Fruit fly (Drosophila melanogaster): ENCODE measurements around the gene MagR.
A peak's percentile ranks its signal among the peaks of the same experiment; 100 is the strongest.

The MagR gene

dm6 chrX:15745905-15746681, 12.0 kb downstream of the MagR start, which contains the start of the genes CG8944 and CCT6 (continued):
- no peak for TF ChIP-seq grn (GFP tag; optimal IDR thresholded peaks at IDR 0.05)
- no peak for TF ChIP-seq CG5180 (GFP tag; optimal IDR thresholded peaks at IDR 0.05)
- TF ChIP-seq ssp (GFP tag; IDR thresholded peaks at IDR 0.05) = peak; percentile 28; the same call in 1 of the 2 replicates
- peak; percentile 44; the same call in 1 of the 2 replicates for TF ChIP-seq bbx (GFP tag; IDR thresholded peaks at IDR 0.05; ENCODE audit: partially characterized antibody)
- TF ChIP-seq Rfx (GFP tag; IDR thresholded peaks at IDR 0.05) = peak; percentile 57
- 0 out of 3 replicates have a peak, but pooled peaks have one; percentile 42 for TF ChIP-seq knrl (GFP tag; IDR thresholded peaks at IDR 0.05; ENCODE audit: partially characterized antibody)
- TF ChIP-seq CG14710 (tag; optimal IDR thresholded peaks at IDR 0.05) = peak; percentile 71
- peak; percentile 5 for TF ChIP-seq bcd (GFP tag; optimal IDR thresholded peaks at IDR 0.05)
- peak; percentile 5 for TF ChIP-seq Ssrp (tag; optimal IDR thresholded peaks at IDR 0.05)
- TF ChIP-seq Sry-β (GFP tag; optimal IDR thresholded peaks at IDR 0.05) = peak; percentile 83
- no peak for TF ChIP-seq stwl (tag; optimal IDR thresholded peaks at IDR 0.05)
- no peak for TF ChIP-seq Sox100B (GFP tag; optimal IDR thresholded peaks at IDR 0.05)
- TF ChIP-seq CG10462 (GFP tag; optimal IDR thresholded peaks at IDR 0.05) = no peak
- no peak for TF ChIP-seq CG11398 (GFP tag; optimal IDR thresholded peaks at IDR 0.05)
- no peak for TF ChIP-seq CG4360 (GFP tag; IDR thresholded peaks at IDR 0.05)
- no peak for TF ChIP-seq CG18599 (GFP tag; optimal IDR thresholded peaks at IDR 0.05)
- 0 out of 2 replicates have a peak, but pooled peaks have one; percentile 12 for TF ChIP-seq sens-2 (GFP tag; IDR thresholded peaks at IDR 0.05)
- peak; percentile 1 for TF ChIP-seq lilli (GFP tag; optimal IDR thresholded peaks at IDR 0.05)
- TF ChIP-seq CG30403 (GFP tag; optimal IDR thresholded peaks at IDR 0.05) = peak; percentile 31
- TF ChIP-seq CG12155 (GFP tag; optimal IDR thresholded peaks at IDR 0.05) = no peak
- peak; percentile 28 for TF ChIP-seq CG9797 (GFP tag; optimal IDR thresholded peaks at IDR 0.05)
- TF ChIP-seq Dad (GFP tag; optimal IDR thresholded peaks at IDR 0.05) = no peak
- TF ChIP-seq nerfin-1 (tag; optimal IDR thresholded peaks at IDR 0.05) = no peak
- peak; percentile 41; the same call in 1 of the 3 replicates for TF ChIP-seq CG11456 (GFP tag; IDR thresholded peaks at IDR 0.05)
- TF ChIP-seq pzg (GFP tag; optimal IDR thresholded peaks at IDR 0.05) = peak; percentile 20
- 0 out of 2 replicates have a peak, but pooled peaks have one; percentile 18 for TF ChIP-seq Ptx1 (GFP tag; IDR thresholded peaks at IDR 0.05)
- TF ChIP-seq sc (optimal IDR thresholded peaks at IDR 0.05) = no peak
- no peak for TF ChIP-seq sc (GFP tag; optimal IDR thresholded peaks at IDR 0.05)
- TF ChIP-seq danr (GFP tag; IDR thresholded peaks at IDR 0.05) = no peak
- no peak for TF ChIP-seq CG15011 (GFP tag; optimal IDR thresholded peaks at IDR 0.05)
- TF ChIP-seq row (GFP tag; IDR thresholded peaks at IDR 0.05) = peak; percentile 77
- no peak for TF ChIP-seq sob (GFP tag; IDR thresholded peaks at IDR 0.05)
- TF ChIP-seq CG1603 (tag; optimal IDR thresholded peaks at IDR 0.05) = peak; percentile 20
- TF ChIP-seq MESR4 (GFP tag; optimal IDR thresholded peaks at IDR 0.05) = peak; percentile 90
- TF ChIP-seq Abd-B (GFP tag; optimal IDR thresholded peaks at IDR 0.05) = no peak
- 0 out of 2 replicates have a peak, but pooled peaks have one; percentile 34 for TF ChIP-seq CG32772 (GFP tag; IDR thresholded peaks at IDR 0.05)
- TF ChIP-seq Bteb2 (GFP tag; optimal IDR thresholded peaks at IDR 0.05) = no peak
- TF ChIP-seq unc-4 (GFP tag; IDR thresholded peaks at IDR 0.05; ENCODE audit: partially characterized antibody) = peak; percentile 18; the same call in 1 of the 2 replicates
- peak; percentile 59 for TF ChIP-seq CG12391 (tag; optimal IDR thresholded peaks at IDR 0.05)
- TF ChIP-seq kah (GFP tag; optimal IDR thresholded peaks at IDR 0.05) = no peak
- TF ChIP-seq CG13424 (tag; optimal IDR thresholded peaks at IDR 0.05) = peak; percentile 29
- TF ChIP-seq CG16815 (GFP tag; optimal IDR thresholded peaks at IDR 0.05) = no peak
- peak; percentile 58; the same call in 1 of the 3 replicates for TF ChIP-seq CG6791 (GFP tag; IDR thresholded peaks at IDR 0.05; ENCODE audit: partially characterized antibody)
- no peak for TF ChIP-seq CG17802 (tag; optimal IDR thresholded peaks at IDR 0.05)
- TF ChIP-seq CG13775 (GFP tag; optimal IDR thresholded peaks at IDR 0.05) = peak; percentile 29
- TF ChIP-seq D (optimal IDR thresholded peaks at IDR 0.05) = no peak
- no peak for TF ChIP-seq D (GFP tag; optimal IDR thresholded peaks at IDR 0.05)
- TF ChIP-seq dimm (GFP tag; IDR thresholded peaks at IDR 0.05) = no peak

Measured in whole organism, embryonic.